Worm (Caenorhabditis elegans) whole organism, young adult: Measurements from ENCODE around the gene igeg-1.

Experiments
- F23B12.7 ChIP-seq: sonication (generic microtip); optimal IDR thresholded peaks from 2 replicates; lab custom pipeline; 2017; ENCODE audit warnings: missing genetic modification characterization, mild to moderate bottlenecking, missing compliant biosample characterization, antibody characterized with exemption, moderate library complexity; ENCODE audit not compliant: insufficient read depth
- F49E8.2 ChIP-seq: sonication (generic microtip); optimal IDR thresholded peaks from 3 replicates; lab custom pipeline; 2017; ENCODE audit warnings: missing genetic modification characterization, mild to moderate bottlenecking, missing compliant biosample characterization, antibody characterized with exemption, moderate library complexity; ENCODE audit not compliant: insufficient read depth
- die-1 ChIP-seq: sonication (generic microtip); optimal IDR thresholded peaks from 2 replicates; lab custom pipeline; 2016; ENCODE audit warnings: missing genotype, mild to moderate bottlenecking, missing genetic modification characterization, missing compliant biosample characterization
- dpl-1 ChIP-seq: fragments of 150-350 bp; optimal IDR thresholded peaks from 2 replicates; lab custom pipeline; 2014; ENCODE audit warnings: missing biosample characterization, missing genetic modification reagents, missing genetic modification characterization
- nhr-120 ChIP-seq: fragments of 200-800 bp; sonication (Bioruptor generic); IDR thresholded peaks from 2 replicates; pipeline ENCODE4 v1.3.6; 2022; ENCODE audit warnings: missing genetic modification characterization, missing compliant biosample characterization
- nhr-80 ChIP-seq: sonication (generic microtip); optimal IDR thresholded peaks from 2 replicates; lab custom pipeline; 2016; ENCODE audit warnings: missing genetic modification characterization, missing compliant biosample characterization

ce11 chrIV:4544215-4544614 is 18.2 kb upstream of the igeg-1 start:
- no peak for TF ChIP-seq nhr-120 (GFP tag; lab: Robert Waterston, UW)
- TF ChIP-seq F49E8.2 (tag; lab: Kevin White, UChicago) = no peak
- no peak for TF ChIP-seq dpl-1
- peak; percentile 88 for TF ChIP-seq nhr-80
- no peak for TF ChIP-seq die-1 (tag; lab: Kevin White, UChicago)
- no peak for TF ChIP-seq F23B12.7 (tag; lab: Kevin White, UChicago)
